Fruit fly (Drosophila melanogaster) ovary, adult (tissue): ENCODE results near the gene CG14207.
A peak's percentile ranks its signal among the peaks of the same experiment; 100 is the strongest.

ENCODE experiments used
- CG17801 ChIP-seq: fragments of 200-800 bp; optimal IDR thresholded peaks from 2 replicates; lab custom pipeline; 2019; ENCODE audit warnings: missing biosample characterization, mild to moderate bottlenecking, missing genetic modification characterization, moderate library complexity; ENCODE audit not compliant: partially characterized antibody

The CG14207 gene

DNA sequence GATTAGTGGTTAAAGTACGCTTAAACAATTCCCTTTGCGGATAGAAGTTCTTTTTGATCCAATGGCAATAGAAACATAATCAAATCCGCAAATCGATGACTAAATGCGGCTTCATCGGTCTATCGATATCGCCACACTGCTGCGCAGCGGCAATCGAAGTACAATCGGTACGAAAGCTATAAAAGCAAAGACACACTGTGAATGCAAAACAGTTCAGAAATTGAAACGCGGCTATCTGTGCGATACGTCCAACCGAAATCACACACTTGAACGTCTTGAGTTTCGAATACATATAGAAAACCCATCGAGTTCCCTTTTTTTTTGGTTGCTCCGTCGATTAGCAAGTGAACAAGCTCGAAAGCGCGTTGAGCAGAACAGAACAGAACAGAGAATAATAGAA is at the start of gene CG14207:
Gene CG14207, plus strand, starts transcription at position 203 of the 400 bp plus-strand sequence.
- TF ChIP-seq CG17801 (GFP tag; lab: Kevin White, UChicago) = no peak

DNA sequence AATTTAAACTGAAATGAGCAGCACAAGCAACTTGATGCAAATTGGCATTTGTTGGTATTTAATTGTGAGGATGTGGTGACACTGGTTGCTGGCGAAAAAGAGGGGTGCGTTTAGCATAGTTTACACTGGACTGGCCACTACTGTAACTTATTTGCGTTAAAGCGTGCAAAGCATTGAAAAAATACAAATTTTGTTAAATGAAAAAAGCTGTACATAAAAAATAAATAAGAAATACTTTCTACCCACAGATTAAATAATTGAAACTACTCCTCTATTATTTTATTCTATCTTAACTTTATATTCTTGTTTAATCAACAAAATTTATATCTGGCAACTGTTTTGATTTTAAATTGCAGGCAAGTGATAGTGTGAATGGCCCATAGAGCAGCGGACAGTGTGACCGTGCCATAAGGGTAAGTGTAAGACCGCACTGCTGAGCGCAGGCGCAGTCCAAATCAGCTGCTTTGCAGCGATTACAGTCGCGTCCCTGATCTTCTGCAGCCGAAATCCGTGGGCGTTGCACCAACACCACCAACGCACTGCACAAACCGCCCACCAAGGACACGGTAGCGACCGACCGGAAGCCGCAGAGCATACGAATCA is 39.2 kb upstream of the CG14207 start, which contains the start of the genes Grip84 and car:
Gene Grip84, minus strand, starts transcription at position 51 of the 603 bp plus-strand sequence.
Gene car, plus strand, starts transcription at position 306 of the 603 bp plus-strand sequence.
- no peak for TF ChIP-seq CG17801 (GFP tag; lab: Kevin White, UChicago)

dm6 chrX:19573687-19574086 is 31.3 kb upstream of the CG14207 start:
- TF ChIP-seq CG17801 (GFP tag; lab: Kevin White, UChicago) = no peak

DNA sequence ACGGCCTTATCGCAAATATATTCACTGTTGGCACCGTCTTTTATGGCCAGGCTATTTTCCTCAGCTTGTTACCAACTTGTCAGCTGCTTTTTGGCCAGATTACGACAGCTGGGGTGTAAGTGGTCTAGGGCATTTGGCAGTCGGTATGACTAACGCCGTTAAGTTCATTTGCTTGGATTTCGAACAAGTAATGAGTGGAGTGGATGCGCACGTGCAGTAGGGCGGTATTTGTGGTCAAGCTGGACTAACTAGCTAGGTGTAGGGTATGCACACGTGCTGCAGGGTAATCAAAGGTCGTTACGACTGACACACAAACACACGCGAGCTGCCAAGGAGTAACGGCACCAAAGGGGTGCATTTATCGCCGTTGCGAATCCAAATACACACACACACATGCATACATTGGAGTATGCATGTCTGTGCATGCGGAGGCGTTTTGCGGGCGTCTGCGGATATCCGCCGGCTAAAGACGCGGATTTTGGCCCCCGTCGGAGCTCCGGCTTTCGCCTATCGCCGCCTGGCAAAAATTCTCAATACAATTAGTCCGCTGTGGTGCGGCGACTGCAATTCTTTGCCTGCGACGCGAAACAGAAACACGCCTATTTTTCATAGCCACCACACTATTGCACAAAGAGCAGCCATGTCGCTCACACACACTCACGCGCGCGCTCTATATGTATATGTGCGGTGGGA is 26.9 kb upstream of the CG14207 start:
- peak; percentile 28 for TF ChIP-seq CG17801 (GFP tag; lab: Kevin White, UChicago)

- peak; percentile 31 for TF ChIP-seq CG17801 (GFP tag; lab: Kevin White, UChicago)
Observed at dm6 chrX:19578908-19579647, 25.9 kb upstream of the CG14207 start.

DNA sequence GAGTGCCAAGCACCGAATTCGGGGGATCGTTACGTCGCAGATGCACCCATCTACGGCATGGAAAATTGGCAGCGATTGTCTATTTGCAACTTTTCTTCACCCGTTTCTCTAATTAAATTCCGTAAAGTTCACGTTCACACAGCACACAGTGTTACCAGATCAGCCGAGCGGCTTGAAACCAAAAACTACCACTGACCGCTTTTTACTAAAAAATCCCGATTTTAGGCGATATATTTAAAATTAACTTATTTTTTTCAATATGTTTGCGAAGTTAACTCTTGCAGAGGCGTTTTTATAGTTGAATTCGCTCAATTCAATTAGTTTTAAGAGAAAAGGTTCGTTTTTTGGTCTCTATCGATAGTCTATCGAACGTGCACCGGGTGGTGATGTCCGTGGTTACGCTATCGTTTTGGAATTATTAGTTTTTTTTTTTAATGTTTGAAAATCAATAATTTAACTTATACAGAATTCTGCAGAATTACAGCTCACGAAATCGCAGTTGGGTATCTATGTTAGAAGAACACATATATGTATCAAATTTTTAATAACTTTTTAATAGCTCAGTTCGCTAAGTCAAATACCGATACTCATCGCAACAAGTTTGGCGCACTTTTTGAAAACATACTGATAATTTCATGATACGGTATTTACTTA is 25.2 kb upstream of the CG14207 start, which contains the start of gene Tao:
Gene Tao, minus strand, starts transcription at position 153 of the 654 bp plus-strand sequence.
- no peak for TF ChIP-seq CG17801 (GFP tag; lab: Kevin White, UChicago)

DNA sequence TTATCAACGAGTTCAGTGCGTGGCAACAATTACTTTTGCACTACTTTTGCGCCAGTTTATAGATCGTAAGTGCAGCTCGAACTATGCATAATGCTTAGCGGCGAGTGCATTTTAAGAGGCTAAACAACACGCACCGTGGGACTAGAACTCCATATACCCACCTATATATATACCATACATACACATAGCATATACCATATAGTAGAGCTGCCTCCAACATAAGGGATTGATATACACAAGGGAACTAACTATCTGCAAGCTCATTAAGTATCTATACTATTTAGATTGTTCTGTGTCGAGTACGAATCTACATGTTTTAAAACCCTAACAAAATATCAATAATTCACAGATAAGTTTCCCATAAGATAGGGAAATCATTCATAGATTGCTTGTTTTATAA is 23.1 kb upstream of the CG14207 start, which contains the start of gene CG14218:
Gene CG14218, minus strand, starts transcription at position 101 of the 400 bp plus-strand sequence.
- TF ChIP-seq CG17801 (GFP tag; lab: Kevin White, UChicago) = no peak

- TF ChIP-seq CG17801 (GFP tag; lab: Kevin White, UChicago) = no peak
Observed at dm6 chrX:19582732-19583131, 22.3 kb upstream of the CG14207 start.

- no peak for TF ChIP-seq CG17801 (GFP tag; lab: Kevin White, UChicago)
Observed at dm6 chrX:19583317-19583716, 21.7 kb upstream of the CG14207 start, which contains the start of gene CG14204. Gene CG14204, plus strand, starts transcription at chrX:19583617.

- TF ChIP-seq CG17801 (GFP tag; lab: Kevin White, UChicago) = no peak
Observed at dm6 chrX:19585142-19585541, 19.9 kb upstream of the CG14207 start.

- TF ChIP-seq CG17801 (GFP tag; lab: Kevin White, UChicago) = no peak
Observed at dm6 chrX:19590070-19590469, 14.9 kb upstream of the CG14207 start, which contains the start of gene CG14219. Gene CG14219, minus strand, starts transcription at chrX:19590170.

DNA sequence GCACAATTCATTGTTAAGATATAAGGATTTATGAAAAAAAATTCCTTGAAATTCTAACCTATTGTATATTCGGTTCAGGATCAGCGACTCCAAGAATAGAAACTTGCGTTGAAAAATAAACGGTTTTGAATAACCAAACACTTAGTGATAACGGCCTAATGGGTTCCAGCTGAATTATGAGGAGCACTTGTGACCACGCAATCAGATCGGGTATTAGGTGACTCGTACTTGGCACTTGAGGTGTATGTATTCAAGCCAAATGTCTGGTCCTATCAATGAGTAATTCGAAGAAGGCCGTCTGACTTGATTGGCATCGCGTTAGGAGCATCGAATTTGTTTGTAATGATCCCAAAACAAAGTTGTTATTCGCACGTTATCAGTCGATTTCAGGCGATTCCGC is 14.4 kb upstream of the CG14207 start:
- no peak for TF ChIP-seq CG17801 (GFP tag; lab: Kevin White, UChicago)

- TF ChIP-seq CG17801 (GFP tag; lab: Kevin White, UChicago) = no peak
Observed at dm6 chrX:19592309-19592708, 12.7 kb upstream of the CG14207 start, which contains the start of gene CG14205. Gene CG14205, plus strand, starts transcription at chrX:19592609.

dm6 chrX:19595862-19596261 is 9.1 kb upstream of the CG14207 start:
- TF ChIP-seq CG17801 (GFP tag; lab: Kevin White, UChicago) = no peak
